Worm (Caenorhabditis elegans) whole organism, mixed stage, embryonic: ENCODE data around the gene vha-14.

Experiments
- flh-1 ChIP-seq: fragments of 200-800 bp; sonication (Bioruptor generic); optimal IDR thresholded peaks from 2 replicates; lab custom pipeline; 2018; ENCODE audit warnings: mild to moderate bottlenecking, missing genetic modification characterization, moderate library complexity, missing compliant biosample characterization
- lin-32 ChIP-seq: fragments of 200-800 bp; sonication (Bioruptor generic); optimal IDR thresholded peaks from 2 replicates; lab custom pipeline; 2018; ENCODE audit warnings: mild to moderate bottlenecking, missing genetic modification characterization, missing compliant biosample characterization
- mep-1 ChIP-seq: fragments of 150-350 bp; optimal IDR thresholded peaks from 2 replicates; lab custom pipeline; 2017; ENCODE audit warnings: missing biosample characterization, missing genetic modification reagents, missing genetic modification characterization, inconsistent platforms
- nhr-237 ChIP-seq: fragments of 150-350 bp; optimal IDR thresholded peaks from 2 replicates; lab custom pipeline; 2014; ENCODE audit warnings: missing biosample characterization, missing genetic modification characterization
- nhr-28 ChIP-seq: fragments of 150-350 bp; optimal IDR thresholded peaks from 2 replicates; lab custom pipeline; 2014; ENCODE audit warnings: missing biosample characterization, missing genetic modification characterization
- nhr-76 ChIP-seq: sonication (generic microtip); optimal IDR thresholded peaks from 2 replicates; lab custom pipeline; 2017; ENCODE audit warnings: missing biosample characterization, missing genetic modification characterization
- tbx-8 ChIP-seq: fragments of 200-800 bp; sonication (Bioruptor generic); optimal IDR thresholded peaks from 2 replicates; lab custom pipeline; 2018; ENCODE audit warnings: mild to moderate bottlenecking, missing genetic modification characterization, moderate library complexity, missing compliant biosample characterization
- unc-39 ChIP-seq: fragments of 150-350 bp; optimal IDR thresholded peaks from 2 replicates; lab custom pipeline; 2014; ENCODE audit warnings: missing biosample characterization, missing genetic modification characterization

- TF ChIP-seq nhr-28 (tag; lab: Kevin White, UChicago) (no peak), mep-1 (tag; lab: Kevin White, UChicago) (no peak), nhr-76 (tag; lab: Kevin White, UChicago) (no peak), nhr-237 (tag; lab: Kevin White, UChicago) (no peak), unc-39 (tag; lab: Kevin White, UChicago) (no peak), flh-1 (GFP tag; lab: Kevin White, UChicago) (no peak), tbx-8 (GFP tag; lab: Kevin White, UChicago) (no peak), lin-32 (GFP tag; lab: Kevin White, UChicago) (no peak)
These were observed 42.0 kb upstream of the vha-14 start, which contains the start of gene B0464.6 for ce11 chrIII:9465865-9466264.
